Worm (Caenorhabditis elegans): ENCODE results near the gene F31B9.2.

ce11 chrX:15878785-15879184, 38.4 kb upstream of the F31B9.2 start, which contains the start of gene gmeb-2:
- TF ChIP-seq C16A3.4 (tag; optimal IDR thresholded peaks at IDR 0.05), result no peak
- TF ChIP-seq F16B12.6 (tag; optimal IDR thresholded peaks at IDR 0.05), result no peak
